Fruit fly (Drosophila melanogaster): ENCODE results near the gene Pxt.
A peak's percentile ranks its signal among the peaks of the same experiment; 100 is the strongest.

Gene Pxt

dm6 chr3R:17700488-17701130, 18.6 kb upstream of the Pxt start (continued):
- peak; percentile 43 for TF ChIP-seq Kr (GFP tag; optimal IDR thresholded peaks at IDR 0.05)
- peak; percentile 99 for TF ChIP-seq Ssrp (tag; optimal IDR thresholded peaks at IDR 0.05)
- TF ChIP-seq CG8281 (tag; optimal IDR thresholded peaks at IDR 0.05), result peak; percentile 93
- peak; percentile 40 for TF ChIP-seq MESR4 (GFP tag; optimal IDR thresholded peaks at IDR 0.05)
- TF ChIP-seq hb (GFP tag; IDR thresholded peaks at IDR 0.05; ENCODE audit: partially characterized antibody), result no peak
- TF ChIP-seq CG6654 (GFP tag; optimal IDR thresholded peaks at IDR 0.05), result peak; percentile 90
- peak; percentile 93 for TF ChIP-seq CG11696 (GFP tag; IDR thresholded peaks at IDR 0.05)
- peak; percentile 26 for TF ChIP-seq Dp (GFP tag; optimal IDR thresholded peaks at IDR 0.05)
- TF ChIP-seq aop (GFP tag; IDR thresholded peaks at IDR 0.05), result peak; percentile 63
- TF ChIP-seq Dek (tag; optimal IDR thresholded peaks at IDR 0.05), result peak; percentile 99
- TF ChIP-seq CG30020 (tag; optimal IDR thresholded peaks at IDR 0.05), result peak; percentile 89
- peak; percentile 97 for TF ChIP-seq CG2875 (GFP tag; optimal IDR thresholded peaks at IDR 0.05)
- TF ChIP-seq CG3995 (GFP tag; optimal IDR thresholded peaks at IDR 0.05), result peak; percentile 56
- TF ChIP-seq her (GFP tag; optimal IDR thresholded peaks at IDR 0.05), result peak; percentile 45
- peak; percentile 95 for TF ChIP-seq Deaf1 (tag; optimal IDR thresholded peaks at IDR 0.05)
- TF ChIP-seq Hr39 (optimal IDR thresholded peaks at IDR 0.05), result no peak
- TF ChIP-seq CG14710 (tag; optimal IDR thresholded peaks at IDR 0.05), result peak; percentile 97
- peak; percentile 96 for TF ChIP-seq CrebB (tag; optimal IDR thresholded peaks at IDR 0.05)
- TF ChIP-seq ro (GFP tag; IDR thresholded peaks at IDR 0.05), result peak; percentile 95
- TF ChIP-seq CG14014 (GFP tag; IDR thresholded peaks at IDR 0.05), result peak; percentile 98
- peak; percentile 99 for TF ChIP-seq CG6765 (GFP tag; optimal IDR thresholded peaks at IDR 0.05)
- TF ChIP-seq fru (optimal IDR thresholded peaks at IDR 0.05), result no peak
- peak; percentile 98 for TF ChIP-seq Fer2 (tag; optimal IDR thresholded peaks at IDR 0.05)
- peak; percentile 93 for TF ChIP-seq ssp (GFP tag; IDR thresholded peaks at IDR 0.05)
- TF ChIP-seq Stat92E (GFP tag; optimal IDR thresholded peaks at IDR 0.05), result peak in 1 of 3 experiments; percentile 88
- TF ChIP-seq Dfd (GFP tag; optimal IDR thresholded peaks at IDR 0.05), result no peak
- TF ChIP-seq Aef1 (GFP tag; IDR thresholded peaks at IDR 0.05), result peak; percentile 97
- peak; percentile 91 for TF ChIP-seq CG8359 (GFP tag; optimal IDR thresholded peaks at IDR 0.05; ENCODE audit: borderline replicate concordance)
- peak; percentile 88 for TF ChIP-seq rib (GFP tag; IDR thresholded peaks at IDR 0.05)
- peak; percentile 85 for TF ChIP-seq Doc2 (GFP tag; IDR thresholded peaks at IDR 0.05)
- TF ChIP-seq nmo (GFP tag; optimal IDR thresholded peaks at IDR 0.05), result peak; percentile 99
- peak; percentile 96 for TF ChIP-seq trem (tag; optimal IDR thresholded peaks at IDR 0.05)
- TF ChIP-seq CG4820 (GFP tag; optimal IDR thresholded peaks at IDR 0.05), result peak; percentile 95
- TF ChIP-seq Antp (GFP tag; optimal IDR thresholded peaks at IDR 0.05), result peak; percentile 55
- TF ChIP-seq corto (GFP tag; optimal IDR thresholded peaks at IDR 0.05), result peak; percentile 95
- peak; percentile 97 for TF ChIP-seq run (tag; optimal IDR thresholded peaks at IDR 0.05)
- TF ChIP-seq repo (GFP tag; optimal IDR thresholded peaks at IDR 0.05), result no peak
- peak; percentile 96 for TF ChIP-seq D19B (GFP tag; optimal IDR thresholded peaks at IDR 0.05)
- peak; percentile 98 for TF ChIP-seq NfI (GFP tag; optimal IDR thresholded peaks at IDR 0.05)
- TF ChIP-seq CG1603 (tag; optimal IDR thresholded peaks at IDR 0.05), result no peak
- TF ChIP-seq CG4282 (GFP tag; optimal IDR thresholded peaks at IDR 0.05), result no peak
- TF ChIP-seq Usf (GFP tag; optimal IDR thresholded peaks at IDR 0.05), result peak; percentile 95
- peak; percentile 60 for TF ChIP-seq NC2β (GFP tag; optimal IDR thresholded peaks at IDR 0.05)
- TF ChIP-seq Mad (GFP tag; optimal IDR thresholded peaks at IDR 0.05), result peak; percentile 90
- peak; percentile 26 for TF ChIP-seq NC2α (GFP tag; optimal IDR thresholded peaks at IDR 0.05)
- peak; percentile 90 for TF ChIP-seq CG11560 (tag; IDR thresholded peaks at IDR 0.05)
- TF ChIP-seq wek (GFP tag; optimal IDR thresholded peaks at IDR 0.05), result peak; percentile 74
- peak; percentile 97 for TF ChIP-seq ci (GFP tag; IDR thresholded peaks at IDR 0.05)
- peak; percentile 99 for TF ChIP-seq Ptx1 (GFP tag; IDR thresholded peaks at IDR 0.05)
- peak; percentile 99 for TF ChIP-seq grau (tag; optimal IDR thresholded peaks at IDR 0.05)

Measured in whole organism, embryonic.